Worm (Caenorhabditis elegans): ENCODE measurements around the gene fat-7.
A peak's percentile ranks its signal among the peaks of the same experiment; 100 is the strongest.

The fat-7 gene

DNA sequence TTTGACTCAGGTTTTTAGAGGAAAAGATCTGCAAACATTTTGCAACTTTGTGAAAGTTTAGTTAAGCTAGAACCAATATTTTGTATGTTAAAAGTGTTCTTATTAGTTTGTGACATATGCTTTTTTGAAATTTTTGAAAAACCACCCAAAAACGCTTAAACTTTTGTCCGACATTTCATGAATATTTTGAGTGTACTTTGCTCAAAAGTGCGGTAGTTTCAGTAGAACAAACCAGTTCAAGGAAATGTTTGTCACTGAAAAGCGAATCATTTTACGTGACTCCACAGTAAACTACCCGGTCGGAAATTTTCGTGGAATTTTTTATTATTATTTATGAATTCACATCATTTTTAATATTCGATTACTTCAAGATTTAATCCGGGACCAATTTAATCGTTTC lies 31.6 kb upstream of the fat-7 start, which contains the start of gene pitr-5:
pitr-5 (plus strand) TSS at position 301 of the 400 bp plus-strand sequence.
- TF ChIP-seq sea-2 (GFP tag; IDR thresholded peaks at IDR 0.05) (no peak), ceh-79 (tag; optimal IDR thresholded peaks at IDR 0.05) (no peak), nhr-120 (GFP tag; IDR thresholded peaks at IDR 0.05) (no peak), madf-3 (GFP tag; IDR thresholded peaks at IDR 0.05) (no peak), tbx-9 (tag; optimal IDR thresholded peaks at IDR 0.05; ENCODE audit: borderline replicate concordance) (no peak), ZK185.1 (tag; optimal IDR thresholded peaks at IDR 0.05; ENCODE audit: poor library complexity, severe bottlenecking) (no peak), rcor-1 (GFP tag; IDR thresholded peaks at IDR 0.05) (no peak), cebp-1 (GFP tag; IDR thresholded peaks at IDR 0.05) (no peak), cebp-1 (tag; optimal IDR thresholded peaks at IDR 0.05) (no peak)

DNA sequence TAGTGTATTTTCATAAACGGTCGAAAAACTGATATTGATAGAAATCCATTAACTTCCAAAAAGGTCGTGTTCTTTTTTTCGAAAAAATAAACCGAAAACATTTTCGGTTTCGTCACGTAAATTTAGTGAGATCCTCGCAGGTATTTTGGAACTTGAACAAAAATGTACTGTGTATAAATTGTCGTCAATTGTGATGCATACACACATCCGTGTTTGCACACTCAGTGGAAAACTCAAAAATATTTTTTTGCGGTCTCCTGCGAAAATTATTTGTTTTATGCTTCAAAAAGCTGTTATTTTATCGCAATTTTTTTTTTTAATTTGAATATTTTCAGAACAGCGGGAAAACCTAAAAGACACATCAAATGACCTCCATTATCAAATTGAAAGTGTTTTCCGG lies 25.9 kb upstream of the fat-7 start, which contains the start of gene cpsf-2:
cpsf-2 (plus strand) TSS at position 330 of the 400 bp plus-strand sequence.
- TF ChIP-seq unc-62 (GFP tag; optimal IDR thresholded peaks at IDR 0.05) (no peak), efl-1 (GFP tag; optimal IDR thresholded peaks at IDR 0.05) (peak; percentile 3), Y79H2A.3 (GFP tag; conservative IDR thresholded peaks at IDR 0.05) (no peak), athp-1 (tag; optimal IDR thresholded peaks at IDR 0.05) (no peak), ama-1 (optimal IDR thresholded peaks at IDR 0.05) (no peak), ama-1 (GFP tag; optimal IDR thresholded peaks at IDR 0.05) (no peak), sptf-2 (GFP tag; optimal IDR thresholded peaks at IDR 0.05) (no peak), egl-18 (GFP tag; IDR thresholded peaks at IDR 0.05) (no peak)

ce11 chrV:7175201-7175600 lies 22.3 kb upstream of the fat-7 start, which contains the start of gene lgc-39:
TSS of gene lgc-39 (plus strand) at chrV:7175501.
- TF ChIP-seq mcd-1 (GFP tag; IDR thresholded peaks at IDR 0.05) (no peak), ccch-3 (GFP tag; optimal IDR thresholded peaks at IDR 0.05) (no peak), snpc-4 (GFP tag; optimal IDR thresholded peaks at IDR 0.05) (no peak), snpc-4 (tag; optimal IDR thresholded peaks at IDR 0.05) (no peak), unc-62 (GFP tag; optimal IDR thresholded peaks at IDR 0.05) (no peak), athp-1 (tag; optimal IDR thresholded peaks at IDR 0.05) (no peak), lin-26 (GFP tag; IDR thresholded peaks at IDR 0.05) (no peak), ets-4 (GFP tag; optimal IDR thresholded peaks at IDR 0.05) (no peak), ztf-28 (GFP tag; IDR thresholded peaks at IDR 0.05) (no peak), hmg-1.2 (GFP tag; IDR thresholded peaks at IDR 0.05) (no peak), egl-18 (GFP tag; IDR thresholded peaks at IDR 0.05) (no peak), ceh-79 (tag; optimal IDR thresholded peaks at IDR 0.05) (no peak), dox-1 (GFP tag; IDR thresholded peaks at IDR 0.05) (no peak), ztf-22 (GFP tag; optimal IDR thresholded peaks at IDR 0.05) (no peak), B0019.2 (GFP tag; conservative IDR thresholded peaks at IDR 0.05) (no peak), pha-4 (tag; optimal IDR thresholded peaks at IDR 0.05) (no peak), hrde-1 (tag; optimal IDR thresholded peaks at IDR 0.05; ENCODE audit: borderline replicate concordance) (no peak), ceh-58 (GFP tag; IDR thresholded peaks at IDR 0.05) (no peak), lsy-27 (tag; optimal IDR thresholded peaks at IDR 0.05; ENCODE audit: borderline replicate concordance, insufficient read depth) (no peak), ztf-25 (GFP tag; IDR thresholded peaks at IDR 0.05) (no peak)

DNA sequence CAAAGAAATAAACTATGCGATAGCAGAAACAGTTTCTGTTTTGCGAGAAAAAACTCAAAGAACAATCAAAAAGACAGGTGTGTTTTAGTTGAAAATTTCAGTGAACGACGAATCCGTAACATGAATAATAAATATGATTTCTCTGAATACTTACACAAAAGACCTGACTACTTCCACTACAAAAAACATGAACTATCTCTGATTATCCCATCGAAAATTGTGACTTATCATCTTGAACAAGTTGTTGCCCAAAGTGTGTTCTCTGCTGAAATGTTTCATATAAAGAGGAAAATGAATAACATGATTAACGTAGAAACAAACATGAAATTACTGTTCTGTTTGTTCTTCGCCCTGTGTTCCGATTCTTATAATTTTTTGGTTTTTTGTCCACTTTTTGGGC lies 13.8 kb upstream of the fat-7 start, which contains the start of gene ugt-36:
ugt-36 (plus strand) TSS at position 301 of the 400 bp plus-strand sequence.
- TF ChIP-seq K11D2.4 (GFP tag; IDR thresholded peaks at IDR 0.05) (no peak), F52B5.7 (tag; optimal IDR thresholded peaks at IDR 0.05) (no peak), let-607 (tag; optimal IDR thresholded peaks at IDR 0.05) (no peak), lin-35 (GFP tag; optimal IDR thresholded peaks at IDR 0.05) (no peak), F37B4.10 (GFP tag; IDR thresholded peaks at IDR 0.05) (no peak), ceh-27 (GFP tag; optimal IDR thresholded peaks at IDR 0.05) (no peak), snpc-3.4 (tag; optimal IDR thresholded peaks at IDR 0.05) (no peak), F57C9.4 (tag; optimal IDR thresholded peaks at IDR 0.05) (no peak), F55B11.4 (tag; optimal IDR thresholded peaks at IDR 0.05; ENCODE audit: borderline replicate concordance, insufficient read depth) (no peak), B0336.3 (GFP tag; IDR thresholded peaks at IDR 0.05) (no peak), nhr-27 (tag; optimal IDR thresholded peaks at IDR 0.05) (no peak), xnd-1 (tag; optimal IDR thresholded peaks at IDR 0.05) (no peak), ceh-79 (tag; optimal IDR thresholded peaks at IDR 0.05) (no peak)
